Worm (Caenorhabditis elegans): ENCODE results near the gene cul-4.

cul-4 gene

DNA sequence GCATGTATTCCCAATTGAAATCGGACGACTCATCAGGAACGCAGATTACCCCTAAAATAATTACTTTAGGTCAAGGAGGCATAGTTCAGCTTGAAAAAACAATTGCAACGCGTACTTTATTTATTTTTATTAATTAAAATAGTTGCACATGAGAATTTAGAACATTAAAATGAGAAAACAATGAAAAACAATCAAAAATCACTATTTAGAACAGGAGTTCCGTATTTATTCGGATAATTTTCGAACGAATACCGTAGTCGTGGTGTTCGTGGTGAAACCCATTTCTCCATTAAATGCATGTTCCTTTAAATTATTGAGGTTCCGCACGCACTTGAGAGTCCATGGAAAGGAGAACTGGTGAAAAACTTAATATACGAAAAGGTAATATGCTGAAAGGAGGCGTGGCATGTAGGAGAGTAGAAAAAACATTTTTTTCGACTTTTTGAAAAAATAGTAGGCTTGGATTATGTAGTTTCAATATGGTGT lies 3.7 kb upstream of the cul-4 start, which contains the start of gene puf-8:
TSS of gene puf-8 (minus strand) at position 51 of the 486 bp plus-strand sequence.
- no peak for TF ChIP-seq nhr-12 (tag; optimal IDR thresholded peaks at IDR 0.05)
- TF ChIP-seq peb-1 (tag; optimal IDR thresholded peaks at IDR 0.05), result no peak
- TF ChIP-seq ceh-16 (tag; optimal IDR thresholded peaks at IDR 0.05), result no peak
- no peak for TF ChIP-seq C34F6.9 (tag; optimal IDR thresholded peaks at IDR 0.05)
- no peak for TF ChIP-seq lin-11 (tag; optimal IDR thresholded peaks at IDR 0.05)
- no peak for TF ChIP-seq ceh-82 (tag; optimal IDR thresholded peaks at IDR 0.05)
- TF ChIP-seq nhr-237 (tag; optimal IDR thresholded peaks at IDR 0.05), result no peak
- no peak for TF ChIP-seq mdl-1 (tag; optimal IDR thresholded peaks at IDR 0.05)
- TF ChIP-seq nhr-6 (tag; optimal IDR thresholded peaks at IDR 0.05), result no peak

- TF ChIP-seq F13H6.1 (tag; optimal IDR thresholded peaks at IDR 0.05) (no peak), ama-1 (optimal IDR thresholded peaks at IDR 0.05) (no peak), peb-1 (tag; optimal IDR thresholded peaks at IDR 0.05) (no peak), ceh-16 (tag; optimal IDR thresholded peaks at IDR 0.05) (no peak), ztf-1 (GFP tag; conservative IDR thresholded peaks at IDR 0.05) (no peak), blmp-1 (tag; optimal IDR thresholded peaks at IDR 0.05; ENCODE audit: insufficient read depth) (no peak), sem-4 (tag; optimal IDR thresholded peaks at IDR 0.05) (no peak), nhr-129 (tag; optimal IDR thresholded peaks at IDR 0.05) (no peak), dmd-4 (tag; optimal IDR thresholded peaks at IDR 0.05) (no peak), Y55F3AM.14 (GFP tag; optimal IDR thresholded peaks at IDR 0.05) (no peak), lin-13 (GFP tag; optimal IDR thresholded peaks at IDR 0.05) (no peak), ztf-4 (tag; optimal IDR thresholded peaks at IDR 0.05) (no peak), ceh-82 (tag; optimal IDR thresholded peaks at IDR 0.05) (no peak), nhr-21 (tag; optimal IDR thresholded peaks at IDR 0.05) (no peak), elt-1 (tag; optimal IDR thresholded peaks at IDR 0.05) (no peak), R02D3.7 (tag; optimal IDR thresholded peaks at IDR 0.05) (no peak), nhr-77 (tag; optimal IDR thresholded peaks at IDR 0.05) (no peak)
These were observed 2.9 kb upstream of the cul-4 start, which contains the start of gene C30G12.1 for ce11 chrII:7299042-7299441. TSS of gene C30G12.1 (plus strand) at chrII:7299342.

DNA sequence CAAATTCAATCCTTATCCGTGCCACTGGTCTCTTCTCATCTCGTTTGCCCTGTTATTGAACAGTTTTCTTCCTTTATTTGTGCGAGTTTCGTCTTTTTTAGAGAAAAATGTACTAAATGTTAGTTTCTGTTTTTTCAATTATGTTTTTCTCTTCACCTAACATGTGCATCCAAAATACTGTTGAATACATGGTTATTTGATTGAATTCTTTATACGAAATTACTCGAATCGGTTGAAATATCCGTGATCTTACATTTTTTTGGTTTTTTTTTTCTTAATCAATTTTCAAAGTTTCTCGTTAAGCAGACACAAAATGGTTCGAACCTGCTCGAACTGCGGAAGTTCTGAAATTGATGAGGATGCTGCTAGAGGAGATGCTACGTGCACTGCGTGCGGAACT lies 3.7 kb downstream of the cul-4 start, which contains the start of gene brf-1:
TSS of gene brf-1 (plus strand) at position 301 of the 400 bp plus-strand sequence.
- TF ChIP-seq unc-55 (GFP tag; optimal IDR thresholded peaks at IDR 0.05) (no peak), fos-1 (tag; optimal IDR thresholded peaks at IDR 0.05) (no peak), egl-27 (tag; optimal IDR thresholded peaks at IDR 0.05) (no peak), lsy-2 (tag; optimal IDR thresholded peaks at IDR 0.05) (no peak), ztf-4 (tag; optimal IDR thresholded peaks at IDR 0.05) (no peak), R02D3.7 (tag; optimal IDR thresholded peaks at IDR 0.05) (no peak), unc-62 (GFP tag; optimal IDR thresholded peaks at IDR 0.05) (no peak)

DNA sequence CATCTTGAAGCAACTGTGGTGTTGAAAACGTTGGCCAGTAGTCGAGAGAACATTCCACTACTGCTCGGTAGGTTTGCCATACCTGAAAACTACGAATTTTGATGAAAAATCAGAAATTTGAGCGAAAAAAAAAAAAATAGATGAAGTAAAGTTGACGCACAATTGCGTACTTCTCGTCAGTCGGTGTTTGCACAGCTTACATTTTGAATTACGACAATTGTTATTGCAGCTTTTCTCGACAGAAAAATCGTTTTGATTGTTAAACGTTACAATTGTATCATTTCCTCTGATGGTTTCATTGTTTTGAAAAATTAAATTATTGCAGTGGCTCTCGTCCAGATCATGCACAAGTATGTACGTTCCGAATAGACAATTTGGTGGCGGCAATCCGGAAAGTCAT lies 8.1 kb downstream of the cul-4 start, which contains the start of the genes F45E12.5 and cnep-1:
TSS of gene F45E12.5 (minus strand) at position 93 of the 400 bp plus-strand sequence.
TSS of gene cnep-1 (plus strand) at position 326 of the 400 bp plus-strand sequence.
- TF ChIP-seq fos-1 (tag; optimal IDR thresholded peaks at IDR 0.05) (no peak), unc-62 (GFP tag; optimal IDR thresholded peaks at IDR 0.05) (no peak), snpc-4 (tag; optimal IDR thresholded peaks at IDR 0.05) (no peak), aly-2 (tag; optimal IDR thresholded peaks at IDR 0.05) (no peak), blmp-1 (tag; optimal IDR thresholded peaks at IDR 0.05; ENCODE audit: insufficient read depth) (no peak), sma-3 (GFP tag; optimal IDR thresholded peaks at IDR 0.05) (no peak), alr-1 (tag; optimal IDR thresholded peaks at IDR 0.05) (no peak), elt-3 (tag; optimal IDR thresholded peaks at IDR 0.05) (no peak), nhr-10 (tag; optimal IDR thresholded peaks at IDR 0.05) (no peak), ztf-4 (tag; optimal IDR thresholded peaks at IDR 0.05) (no peak), mdl-1 (tag; optimal IDR thresholded peaks at IDR 0.05) (no peak), unc-39 (tag; optimal IDR thresholded peaks at IDR 0.05) (no peak), lin-11 (tag; optimal IDR thresholded peaks at IDR 0.05) (no peak), nhr-23 (tag; optimal IDR thresholded peaks at IDR 0.05) (no peak), lsy-2 (tag; optimal IDR thresholded peaks at IDR 0.05) (peak in 1 of 2 experiments; percentile 37), lin-39 (tag; optimal IDR thresholded peaks at IDR 0.05) (no peak), F13H6.1 (tag; optimal IDR thresholded peaks at IDR 0.05) (no peak), C34F6.9 (tag; optimal IDR thresholded peaks at IDR 0.05) (peak; percentile 48), ama-1 (optimal IDR thresholded peaks at IDR 0.05) (no peak), mab-5 (tag; optimal IDR thresholded peaks at IDR 0.05) (no peak), nhr-77 (tag; optimal IDR thresholded peaks at IDR 0.05) (no peak), ztf-11 (tag; optimal IDR thresholded peaks at IDR 0.05) (no peak), unc-55 (GFP tag; optimal IDR thresholded peaks at IDR 0.05) (peak; percentile 36), mbf-1 (tag; optimal IDR thresholded peaks at IDR 0.05) (no peak), lin-13 (GFP tag; optimal IDR thresholded peaks at IDR 0.05) (no peak), Y55F3AM.14 (GFP tag; optimal IDR thresholded peaks at IDR 0.05) (no peak), sma-9 (GFP tag; optimal IDR thresholded peaks at IDR 0.05) (no peak), sma-9 (tag; optimal IDR thresholded peaks at IDR 0.05) (no peak), ZK546.5 (tag; optimal IDR thresholded peaks at IDR 0.05) (no peak), nhr-129 (tag; optimal IDR thresholded peaks at IDR 0.05) (peak; percentile 41), crh-2 (tag; optimal IDR thresholded peaks at IDR 0.05) (no peak), zag-1 (tag; optimal IDR thresholded peaks at IDR 0.05) (no peak), nhr-25 (tag; optimal IDR thresholded peaks at IDR 0.05) (no peak), peb-1 (tag; optimal IDR thresholded peaks at IDR 0.05) (no peak), nhr-6 (tag; optimal IDR thresholded peaks at IDR 0.05) (no peak)
